Worm (Caenorhabditis elegans): Measurements from ENCODE around the gene str-233.

The str-233 gene

ce11 chrV:15970820-15971219, 38.6 kb downstream of the str-233 start:
- no peak for TF ChIP-seq snpc-4 (tag; optimal IDR thresholded peaks at IDR 0.05)
- no peak for TF ChIP-seq elt-3 (tag; optimal IDR thresholded peaks at IDR 0.05)
- no peak for TF ChIP-seq egl-27 (tag; optimal IDR thresholded peaks at IDR 0.05)
- TF ChIP-seq eor-1 (tag; optimal IDR thresholded peaks at IDR 0.05) = no peak
- no peak for TF ChIP-seq ceh-82 (tag; optimal IDR thresholded peaks at IDR 0.05)
- TF ChIP-seq nhr-77 (tag; optimal IDR thresholded peaks at IDR 0.05) = no peak
- no peak for TF ChIP-seq skn-1 (tag; optimal IDR thresholded peaks at IDR 0.05)
- TF ChIP-seq daf-12 (tag; optimal IDR thresholded peaks at IDR 0.05) = no peak
- no peak for TF ChIP-seq unc-62 (GFP tag; optimal IDR thresholded peaks at IDR 0.05)
- TF ChIP-seq nhr-23 (tag; optimal IDR thresholded peaks at IDR 0.05) = no peak
- no peak for TF ChIP-seq ztf-4 (tag; optimal IDR thresholded peaks at IDR 0.05)
- no peak for TF ChIP-seq ztf-11 (tag; optimal IDR thresholded peaks at IDR 0.05)
- no peak for TF ChIP-seq lsy-12 (tag; optimal IDR thresholded peaks at IDR 0.05)
- no peak for TF ChIP-seq sea-2 (GFP tag; optimal IDR thresholded peaks at IDR 0.05)
- TF ChIP-seq nhr-237 (tag; optimal IDR thresholded peaks at IDR 0.05) = no peak
- no peak for TF ChIP-seq fkh-10 (GFP tag; optimal IDR thresholded peaks at IDR 0.05)
- no peak for TF ChIP-seq pha-4 (tag; optimal IDR thresholded peaks at IDR 0.05)
- TF ChIP-seq jun-1 (tag; optimal IDR thresholded peaks at IDR 0.05) = no peak

- TF ChIP-seq egl-27 (tag; optimal IDR thresholded peaks at IDR 0.05) = no peak
- no peak for TF ChIP-seq tbx-2 (tag; optimal IDR thresholded peaks at IDR 0.05)
- TF ChIP-seq jun-1 (tag; optimal IDR thresholded peaks at IDR 0.05) = no peak
These were observed 39.8 kb downstream of the str-233 start, which contains the start of gene F36G9.7 for ce11 chrV:15969653-15970052. TSS of gene F36G9.7 (minus strand) at chrV:15969753.

- TF ChIP-seq daf-12 (tag; optimal IDR thresholded peaks at IDR 0.05) (no peak), ceh-82 (tag; optimal IDR thresholded peaks at IDR 0.05) (no peak), zag-1 (tag; optimal IDR thresholded peaks at IDR 0.05) (no peak), ztf-4 (tag; optimal IDR thresholded peaks at IDR 0.05) (no peak), nhr-28 (tag; optimal IDR thresholded peaks at IDR 0.05) (no peak), mdl-1 (tag; optimal IDR thresholded peaks at IDR 0.05) (no peak), nhr-43 (tag; optimal IDR thresholded peaks at IDR 0.05; ENCODE audit: poor library complexity, severe bottlenecking) (no peak), R02D3.7 (tag; optimal IDR thresholded peaks at IDR 0.05) (no peak), nhr-23 (tag; optimal IDR thresholded peaks at IDR 0.05) (no peak), ama-1 (optimal IDR thresholded peaks at IDR 0.05) (no peak), nhr-25 (tag; optimal IDR thresholded peaks at IDR 0.05) (no peak), aly-2 (tag; optimal IDR thresholded peaks at IDR 0.05) (no peak), lin-39 (tag; optimal IDR thresholded peaks at IDR 0.05) (no peak), egl-5 (tag; optimal IDR thresholded peaks at IDR 0.05) (no peak), ztf-11 (tag; optimal IDR thresholded peaks at IDR 0.05) (no peak), unc-39 (tag; optimal IDR thresholded peaks at IDR 0.05) (no peak), ceh-9 (tag; optimal IDR thresholded peaks at IDR 0.05) (no peak), ceh-16 (tag; optimal IDR thresholded peaks at IDR 0.05) (no peak), nhr-67 (tag; optimal IDR thresholded peaks at IDR 0.05) (no peak), elt-1 (tag; optimal IDR thresholded peaks at IDR 0.05) (no peak)
These were observed 41.9 kb downstream of the str-233 start, which contains the start of gene sri-1 for ce11 chrV:15967542-15967941. TSS of gene sri-1 (minus strand) at chrV:15967642.

- TF ChIP-seq ztf-4 (tag; optimal IDR thresholded peaks at IDR 0.05) = no peak
- TF ChIP-seq fkh-2 (tag; optimal IDR thresholded peaks at IDR 0.05) = no peak
- TF ChIP-seq aly-2 (tag; optimal IDR thresholded peaks at IDR 0.05) = no peak
- TF ChIP-seq nhr-23 (tag; optimal IDR thresholded peaks at IDR 0.05) = no peak
- no peak for TF ChIP-seq unc-39 (tag; optimal IDR thresholded peaks at IDR 0.05)
- no peak for TF ChIP-seq nhr-237 (tag; optimal IDR thresholded peaks at IDR 0.05)
- TF ChIP-seq nhr-67 (tag; optimal IDR thresholded peaks at IDR 0.05) = no peak
- no peak for TF ChIP-seq mdl-1 (tag; optimal IDR thresholded peaks at IDR 0.05)
- TF ChIP-seq tbx-2 (tag; optimal IDR thresholded peaks at IDR 0.05) = no peak
- no peak for TF ChIP-seq nhr-43 (tag; optimal IDR thresholded peaks at IDR 0.05; ENCODE audit: poor library complexity, severe bottlenecking)
- no peak for TF ChIP-seq nhr-12 (tag; optimal IDR thresholded peaks at IDR 0.05)
- TF ChIP-seq lsy-12 (tag; optimal IDR thresholded peaks at IDR 0.05) = no peak
- TF ChIP-seq daf-12 (tag; optimal IDR thresholded peaks at IDR 0.05) = no peak
- TF ChIP-seq mml-1 (tag; optimal IDR thresholded peaks at IDR 0.05) = no peak
- TF ChIP-seq ceh-82 (tag; optimal IDR thresholded peaks at IDR 0.05) = no peak
These were observed 44.4 kb downstream of the str-233 start, which contains the start of gene sri-2 for ce11 chrV:15965114-15965513. TSS of gene sri-2 (minus strand) at chrV:15965214.
